Worm (Caenorhabditis elegans): Measurements from ENCODE around the gene cgr-1.

DNA sequence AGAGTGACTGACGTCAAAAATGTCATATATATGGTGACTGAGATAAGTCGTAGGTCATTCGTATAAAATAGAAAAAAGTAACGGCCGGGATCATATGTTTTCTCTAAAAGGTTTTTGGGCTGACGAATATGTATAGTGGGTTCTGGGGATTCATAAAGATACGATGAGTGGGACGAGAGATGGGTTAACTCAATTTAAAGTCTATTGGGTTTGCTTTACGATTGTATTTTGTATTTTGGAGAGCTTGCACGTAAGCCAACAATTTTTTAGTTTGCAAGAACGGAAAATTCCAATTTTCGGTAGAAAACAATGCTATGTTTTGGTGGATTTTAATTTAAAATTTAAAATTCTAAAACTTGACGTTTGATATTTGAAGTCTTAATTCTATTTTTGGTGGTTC lies 15.8 kb downstream of the cgr-1 start:
- TF ChIP-seq W03F9.2 (tag; optimal IDR thresholded peaks at IDR 0.05), result no peak
- no peak for TF ChIP-seq him-1 (tag; optimal IDR thresholded peaks at IDR 0.05)
- TF ChIP-seq dao-5 (tag; optimal IDR thresholded peaks at IDR 0.05), result no peak

Measured in whole organism, L4/young adult.